Fruit fly (Drosophila melanogaster) whole organism, embryonic: ENCODE results near the gene Uev1A.

Experiments used
- CG1024 ChIP-seq: fragments of 200-800 bp; sonication (Bioruptor generic); IDR thresholded peaks from 2 replicates; pipeline ENCODE4 v1.3.6; 2022; ENCODE audit warnings: missing biosample characterization, missing genetic modification characterization
- CG18599 ChIP-seq: fragments of 200-800 bp; sonication (Bioruptor generic); optimal IDR thresholded peaks from 3 replicates; lab custom pipeline; 2017; ENCODE audit warnings: missing biosample characterization, missing genetic modification characterization, mild to moderate bottlenecking, moderate library complexity, missing genetic modification reagents
- CG3407 ChIP-seq: fragments of 200-800 bp; sonication (Bioruptor generic); optimal IDR thresholded peaks from 2 replicates; lab custom pipeline; 2018; ENCODE audit warnings: missing biosample characterization, mild to moderate bottlenecking, missing genetic modification characterization
- Sox100B ChIP-seq: fragments of 200-800 bp; sonication (Bioruptor generic); optimal IDR thresholded peaks from 3 replicates; lab custom pipeline; 2018; ENCODE audit warnings: missing biosample characterization, mild to moderate bottlenecking, missing genetic modification characterization
- her ChIP-seq: fragments of 200-800 bp; sonication (Bioruptor generic); optimal IDR thresholded peaks from 2 replicates; lab custom pipeline; 2016; ENCODE audit warnings: missing biosample characterization, missing genetic modification characterization
- unpg ChIP-seq: fragments of 200-800 bp; sonication (Bioruptor generic); optimal IDR thresholded peaks from 3 replicates; lab custom pipeline; 2018; ENCODE audit warnings: missing biosample characterization, mild to moderate bottlenecking, missing genetic modification characterization, moderate library complexity
- usp ChIP-seq: fragments of >200 bp; optimal IDR thresholded peaks from 2 replicates; lab custom pipeline; 2017; ENCODE audit warnings: missing biosample characterization, missing genetic modification characterization
- zfh1 ChIP-seq: fragments of 200-800 bp; sonication (Bioruptor generic); IDR thresholded peaks from 3 replicates; pipeline ENCODE4 v1.3.6; 2022; ENCODE audit warnings: missing biosample characterization, missing genetic modification characterization

Gene Uev1A

DNA sequence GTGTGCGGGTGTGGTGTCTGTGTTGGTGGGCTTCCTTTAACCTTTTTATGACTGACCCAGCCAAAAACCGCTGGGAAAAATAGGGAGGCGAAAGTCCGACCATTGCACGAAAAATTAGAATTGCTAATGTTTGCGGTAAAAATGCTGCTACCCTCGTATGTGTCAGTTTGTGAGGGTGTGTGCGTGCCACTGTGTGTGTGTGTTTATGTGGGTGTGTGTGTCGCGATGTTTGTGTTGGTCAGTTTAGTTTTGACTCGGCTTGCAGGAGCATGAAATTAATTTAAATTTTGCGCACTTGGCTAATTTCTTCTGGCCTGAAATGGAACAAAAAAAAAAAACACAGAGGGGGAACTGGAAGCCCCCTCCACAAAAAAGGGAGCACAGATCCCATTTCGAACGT, 38.2 kb downstream of the Uev1A start:
- TF ChIP-seq zfh1: no peak
- no peak for TF ChIP-seq CG1024 (GFP tag; lab: Robert Waterston, UW)
- no peak for TF ChIP-seq CG18599 (GFP tag; lab: Kevin White, UChicago)
- no peak for TF ChIP-seq her (GFP tag; lab: Kevin White, UChicago)
- no peak for TF ChIP-seq unpg (GFP tag; lab: Kevin White, UChicago)
- TF ChIP-seq Sox100B (GFP tag; lab: Kevin White, UChicago): no peak
- TF ChIP-seq usp (GFP tag; lab: Kevin White, UChicago): no peak
- no peak for TF ChIP-seq CG3407 (GFP tag; lab: Kevin White, UChicago)
